Fruit fly (Drosophila melanogaster): ENCODE measurements around the gene CG11656.

The CG11656 gene

DNA sequence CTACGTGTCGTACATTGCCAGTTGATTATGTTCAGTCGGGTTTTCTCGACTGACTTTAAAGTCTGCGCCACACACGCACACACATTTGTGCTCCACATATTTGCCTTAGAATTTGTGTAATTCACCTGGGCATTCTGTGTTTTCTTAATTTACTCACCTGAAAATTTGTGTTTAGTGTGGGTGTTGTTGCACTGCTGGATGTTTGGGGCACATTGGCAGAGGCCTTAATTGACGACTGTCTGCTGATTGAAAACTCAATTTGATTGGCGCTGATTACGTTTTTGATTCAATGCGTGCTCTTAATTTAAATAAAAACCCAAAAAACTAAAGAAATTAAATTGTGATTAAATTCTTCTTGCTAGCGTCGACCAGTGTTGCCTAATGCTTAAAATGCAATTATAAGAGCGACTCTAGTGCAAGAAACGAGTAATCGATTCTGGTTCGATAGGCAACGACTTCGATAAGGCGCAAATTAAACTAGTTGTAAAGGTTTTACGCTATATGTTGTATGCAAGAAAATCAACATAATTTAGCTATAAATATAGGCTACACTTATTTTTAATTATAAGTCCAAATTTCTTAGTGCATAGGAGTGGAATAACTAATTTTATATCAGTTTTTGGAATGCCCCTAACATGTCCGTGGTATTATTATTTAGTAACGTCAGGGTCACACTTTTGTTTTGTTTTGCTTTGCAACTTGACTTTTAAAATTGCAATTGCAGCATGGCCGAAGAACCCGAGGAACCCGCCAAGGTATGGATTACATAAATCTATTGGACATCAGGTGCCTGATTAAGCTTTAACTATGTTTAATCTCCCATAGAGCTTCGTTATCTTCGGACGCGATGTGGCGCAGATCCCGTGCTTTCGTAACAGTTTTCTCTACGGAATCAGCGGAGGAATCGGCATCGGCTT is 20.8 kb downstream of the CG11656 start, which contains the start of the genes CG46281 and CG46280 (continued):
- TF ChIP-seq otp (GFP tag; IDR thresholded peaks at IDR 0.05) (no peak), CG14050 (GFP tag; IDR thresholded peaks at IDR 0.05) (no peak), CG15479 (GFP tag; optimal IDR thresholded peaks at IDR 0.05) (no peak), Mad (GFP tag; optimal IDR thresholded peaks at IDR 0.05) (peak; percentile 14), Side (GFP tag; optimal IDR thresholded peaks at IDR 0.05) (peak; percentile 29), CG3407 (GFP tag; optimal IDR thresholded peaks at IDR 0.05) (no peak), gce (GFP tag; IDR thresholded peaks at IDR 0.05) (no peak), HLH3B (GFP tag; IDR thresholded peaks at IDR 0.05) (no peak), nom (GFP tag; optimal IDR thresholded peaks at IDR 0.05) (no peak), z (GFP tag; IDR thresholded peaks at IDR 0.05) (no peak), CG10654 (GFP tag; optimal IDR thresholded peaks at IDR 0.05) (no peak), CG6791 (GFP tag; IDR thresholded peaks at IDR 0.05; ENCODE audit: partially characterized antibody) (peak; percentile 54; the same call in 2 of the 3 replicates), CG18011 (GFP tag; optimal IDR thresholded peaks at IDR 0.05) (peak; percentile 11), grn (GFP tag; optimal IDR thresholded peaks at IDR 0.05) (no peak), CG13424 (tag; optimal IDR thresholded peaks at IDR 0.05) (peak; percentile 27), lab (GFP tag; optimal IDR thresholded peaks at IDR 0.05) (no peak), bigmax (GFP tag; optimal IDR thresholded peaks at IDR 0.05) (no peak), H15 (GFP tag; IDR thresholded peaks at IDR 0.05) (no peak), eve (GFP tag; optimal IDR thresholded peaks at IDR 0.05) (no peak), CG31388 (GFP tag; optimal IDR thresholded peaks at IDR 0.05) (no peak), Hmx (GFP tag; optimal IDR thresholded peaks at IDR 0.05) (no peak), CG8359 (GFP tag; optimal IDR thresholded peaks at IDR 0.05; ENCODE audit: borderline replicate concordance) (no peak), CG34224 (GFP tag; IDR thresholded peaks at IDR 0.05; ENCODE audit: partially characterized antibody) (peak; percentile 58; the same call in 2 of the 3 replicates), CG17912 (GFP tag; optimal IDR thresholded peaks at IDR 0.05) (no peak), dmrt99B (tag; optimal IDR thresholded peaks at IDR 0.05) (no peak), CG6813 (GFP tag; optimal IDR thresholded peaks at IDR 0.05) (no peak), tll (GFP tag; optimal IDR thresholded peaks at IDR 0.05) (peak in 1 of 2 experiments; percentile 68), knrl (GFP tag; IDR thresholded peaks at IDR 0.05; ENCODE audit: partially characterized antibody) (no peak; the same call in 2 of the 3 replicates), CG9876 (GFP tag; optimal IDR thresholded peaks at IDR 0.05) (no peak), croc (GFP tag; conservative IDR thresholded peaks at IDR 0.05) (no peak), dan (GFP tag; IDR thresholded peaks at IDR 0.05) (no peak), schlank (tag; optimal IDR thresholded peaks at IDR 0.05) (no peak), az2 (GFP tag; optimal IDR thresholded peaks at IDR 0.05) (no peak), CG8765 (GFP tag; IDR thresholded peaks at IDR 0.05) (no peak), Eip74EF (GFP tag; optimal IDR thresholded peaks at IDR 0.05) (no peak), wor (GFP tag; IDR thresholded peaks at IDR 0.05) (no peak), dati (GFP tag; IDR thresholded peaks at IDR 0.05) (no peak), CG7839 (tag; optimal IDR thresholded peaks at IDR 0.05) (no peak), ATbp (GFP tag; optimal IDR thresholded peaks at IDR 0.05) (no peak), sim (GFP tag; IDR thresholded peaks at IDR 0.05) (no peak), CG3726 (GFP tag; IDR thresholded peaks at IDR 0.05) (no peak), ind (GFP tag; optimal IDR thresholded peaks at IDR 0.05) (no peak), CG4617 (GFP tag; optimal IDR thresholded peaks at IDR 0.05; ENCODE audit: borderline replicate concordance) (peak; percentile 76), E2f2 (GFP tag; IDR thresholded peaks at IDR 0.05) (peak; percentile 70), CG12942 (GFP tag; optimal IDR thresholded peaks at IDR 0.05) (peak; percentile 17), Mrtf (GFP tag; IDR thresholded peaks at IDR 0.05) (no peak), ERR (GFP tag; optimal IDR thresholded peaks at IDR 0.05) (no peak), mld (GFP tag; IDR thresholded peaks at IDR 0.05; ENCODE audit: partially characterized antibody) (no peak)

All from whole organism, embryonic.